Worm (Caenorhabditis elegans): Measurements from ENCODE around the gene memb-1.

The memb-1 gene

ce11 chrX:9411675-9412074, 29.7 kb downstream of the memb-1 start:
- TF ChIP-seq nhr-179 (tag; optimal IDR thresholded peaks at IDR 0.05) (no peak), F55B11.4 (tag; optimal IDR thresholded peaks at IDR 0.05; ENCODE audit: borderline replicate concordance, insufficient read depth) (no peak), sptf-2 (GFP tag; optimal IDR thresholded peaks at IDR 0.05) (no peak), F37B4.10 (GFP tag; IDR thresholded peaks at IDR 0.05) (no peak), Y56A3A.18 (GFP tag; IDR thresholded peaks at IDR 0.05) (no peak), ceh-100 (GFP tag; IDR thresholded peaks at IDR 0.05) (no peak), efl-1 (GFP tag; optimal IDR thresholded peaks at IDR 0.05) (no peak), egl-44 (GFP tag; IDR thresholded peaks at IDR 0.05) (no peak), nfya-2 (GFP tag; IDR thresholded peaks at IDR 0.05) (no peak), attf-6 (GFP tag; IDR thresholded peaks at IDR 0.05) (no peak), xnd-1 (tag; optimal IDR thresholded peaks at IDR 0.05) (no peak), nhr-120 (GFP tag; IDR thresholded peaks at IDR 0.05) (no peak)

ce11 chrX:9410747-9411146, 30.6 kb downstream of the memb-1 start:
- TF ChIP-seq nhr-90 (tag; optimal IDR thresholded peaks at IDR 0.05), result no peak
- TF ChIP-seq B0261.1 (tag; optimal IDR thresholded peaks at IDR 0.05), result no peak
- no peak for TF ChIP-seq lin-26 (GFP tag; IDR thresholded peaks at IDR 0.05)
- no peak for TF ChIP-seq Y53G8AR.9 (GFP tag; conservative IDR thresholded peaks at IDR 0.05)
- TF ChIP-seq ceh-58 (GFP tag; IDR thresholded peaks at IDR 0.05), result no peak
- no peak for TF ChIP-seq B0035.1 (tag; optimal IDR thresholded peaks at IDR 0.05)
- no peak for TF ChIP-seq F22D6.2 (tag; optimal IDR thresholded peaks at IDR 0.05)
- TF ChIP-seq attf-5 (GFP tag; optimal IDR thresholded peaks at IDR 0.05), result no peak
- no peak for TF ChIP-seq ztf-18 (tag; optimal IDR thresholded peaks at IDR 0.05)
- TF ChIP-seq cebp-2 (GFP tag; IDR thresholded peaks at IDR 0.05), result no peak
- no peak for TF ChIP-seq nhr-27 (tag; optimal IDR thresholded peaks at IDR 0.05)

ce11 chrX:9409114-9409513, 32.3 kb downstream of the memb-1 start:
- TF ChIP-seq F57C9.4 (tag; optimal IDR thresholded peaks at IDR 0.05), result no peak
- no peak for TF ChIP-seq die-1 (tag; optimal IDR thresholded peaks at IDR 0.05)
- no peak for TF ChIP-seq lin-26 (GFP tag; IDR thresholded peaks at IDR 0.05)
- no peak for TF ChIP-seq rcor-1 (GFP tag; IDR thresholded peaks at IDR 0.05)
- no peak for TF ChIP-seq cebp-2 (GFP tag; IDR thresholded peaks at IDR 0.05)
- TF ChIP-seq B0336.3 (GFP tag; IDR thresholded peaks at IDR 0.05), result no peak
- TF ChIP-seq nhr-27 (tag; optimal IDR thresholded peaks at IDR 0.05), result no peak
- no peak for TF ChIP-seq attf-6 (GFP tag; IDR thresholded peaks at IDR 0.05)
- no peak for TF ChIP-seq xnd-1 (tag; optimal IDR thresholded peaks at IDR 0.05)
- no peak for TF ChIP-seq F55B11.4 (tag; optimal IDR thresholded peaks at IDR 0.05; ENCODE audit: borderline replicate concordance, insufficient read depth)
- TF ChIP-seq hmg-20 (GFP tag; IDR thresholded peaks at IDR 0.05), result no peak
- no peak for TF ChIP-seq somi-1 (GFP tag; optimal IDR thresholded peaks at IDR 0.05)

- TF ChIP-seq unc-62 (GFP tag; optimal IDR thresholded peaks at IDR 0.05) (no peak), rec-8 (tag; optimal IDR thresholded peaks at IDR 0.05) (no peak), ztf-25 (GFP tag; IDR thresholded peaks at IDR 0.05) (no peak), hlh-12 (tag; optimal IDR thresholded peaks at IDR 0.05) (no peak), lir-1 (GFP tag; conservative IDR thresholded peaks at IDR 0.05) (no peak), pha-4 (tag; optimal IDR thresholded peaks at IDR 0.05) (no peak), unc-130 (GFP tag; optimal IDR thresholded peaks at IDR 0.05) (no peak), ZK185.1 (tag; optimal IDR thresholded peaks at IDR 0.05; ENCODE audit: poor library complexity, severe bottlenecking) (no peak), him-1 (tag; optimal IDR thresholded peaks at IDR 0.05) (no peak), lin-40 (tag; optimal IDR thresholded peaks at IDR 0.05) (no peak), snpc-1.3 (tag; optimal IDR thresholded peaks at IDR 0.05; ENCODE audit: insufficient read depth) (no peak), Y95B8A.8 (GFP tag; IDR thresholded peaks at IDR 0.05) (no peak), ceh-91 (GFP tag; IDR thresholded peaks at IDR 0.05) (no peak), cebp-2 (GFP tag; IDR thresholded peaks at IDR 0.05) (no peak), Y53F4B.3 (GFP tag; IDR thresholded peaks at IDR 0.05) (no peak), rpc-1 (optimal IDR thresholded peaks at IDR 0.05) (no peak), rpc-1 (tag; optimal IDR thresholded peaks at IDR 0.05) (no peak), hlh-26 (GFP tag; conservative IDR thresholded peaks at IDR 0.05) (no peak), lsl-1 (GFP tag; optimal IDR thresholded peaks at IDR 0.05) (no peak)
Observed at ce11 chrX:9405922-9406321, 35.4 kb downstream of the memb-1 start.
